Worm (Caenorhabditis elegans): Measurements from ENCODE around the gene T06E6.15.

DNA sequence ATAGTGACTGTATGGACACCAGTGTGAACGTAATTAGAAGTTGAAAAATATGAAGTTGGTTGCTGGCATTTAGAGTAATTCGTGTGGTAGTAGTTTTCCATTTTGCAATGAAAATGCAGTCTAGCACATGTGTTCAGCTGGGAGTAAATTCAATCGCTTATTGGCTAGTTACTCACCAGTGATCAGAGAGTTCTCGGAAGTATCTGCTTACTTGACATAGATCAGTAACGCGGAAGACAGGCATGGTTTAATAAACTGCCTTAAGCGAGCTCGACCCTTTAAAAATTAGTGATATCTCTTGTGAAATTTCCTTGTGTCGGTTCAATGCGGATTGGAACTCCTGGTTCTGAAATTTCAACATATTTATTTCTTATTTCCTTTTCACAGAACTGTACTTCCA is 23.4 kb downstream of the T06E6.15 start, which contains the start of gene srh-52:
- TF ChIP-seq bed-3 (GFP tag; optimal IDR thresholded peaks at IDR 0.05) (no peak), pha-4 (tag; optimal IDR thresholded peaks at IDR 0.05) (no peak), nhr-28 (tag; optimal IDR thresholded peaks at IDR 0.05) (no peak)
